Fruit fly (Drosophila melanogaster): Measurements from ENCODE around the gene CG17168.

DNA sequence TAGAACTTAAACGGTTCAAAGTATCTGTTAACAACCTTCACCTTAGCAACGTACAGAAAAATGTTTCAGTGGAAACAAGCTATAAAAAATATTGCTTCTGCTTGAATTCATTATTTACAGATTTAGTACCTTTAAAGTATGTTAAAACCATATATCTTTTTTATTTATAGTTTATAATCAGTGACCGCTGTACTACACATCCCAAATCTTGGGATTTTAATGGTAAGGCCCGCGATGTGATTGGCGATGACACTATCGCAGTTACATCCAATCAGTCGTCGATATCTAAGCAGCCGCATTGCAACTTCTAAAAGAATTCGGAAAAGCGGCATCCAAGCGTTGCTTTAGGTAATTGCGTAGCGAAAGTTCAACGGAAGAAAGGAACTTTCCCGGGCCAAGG is 14.7 kb downstream of the CG17168 start:
- TF ChIP-seq psq (optimal IDR thresholded peaks at IDR 0.05) (no peak), CG8478 (optimal IDR thresholded peaks at IDR 0.05) (no peak)
